Fruit fly (Drosophila melanogaster): ENCODE data around the gene CG4393.

CG4393 gene

dm6 chr3R:23334036-23334744 lies 50.4 kb downstream of the CG4393 start:
- TF ChIP-seq Jra (GFP tag; optimal IDR thresholded peaks at IDR 0.05) (no peak), CG32264 (GFP tag; optimal IDR thresholded peaks at IDR 0.05) (peak; percentile 24), OdsH (GFP tag; optimal IDR thresholded peaks at IDR 0.05) (no peak), tai (GFP tag; optimal IDR thresholded peaks at IDR 0.05) (no peak), Abd-B (GFP tag; optimal IDR thresholded peaks at IDR 0.05) (no peak), CG9705 (GFP tag; optimal IDR thresholded peaks at IDR 0.05) (no peak), foxo (GFP tag; optimal IDR thresholded peaks at IDR 0.05) (peak in 1 of 2 experiments; percentile 4), woc (GFP tag; optimal IDR thresholded peaks at IDR 0.05) (peak; percentile 73), Sp1 (GFP tag; optimal IDR thresholded peaks at IDR 0.05) (peak; percentile 83), dl (GFP tag; optimal IDR thresholded peaks at IDR 0.05; ENCODE audit: insufficient read depth in 1 of 2, partially characterized antibody in 2 of 2) (peak; percentile 52 to 82), Rel (GFP tag; optimal IDR thresholded peaks at IDR 0.05) (peak; percentile 90), Rel (tag; optimal IDR thresholded peaks at IDR 0.05) (no peak), Mio (GFP tag; optimal IDR thresholded peaks at IDR 0.05) (peak; percentile 16), brk (GFP tag; optimal IDR thresholded peaks at IDR 0.05) (peak; percentile 23), jim (GFP tag; optimal IDR thresholded peaks at IDR 0.05) (peak; percentile 99), h (GFP tag; optimal IDR thresholded peaks at IDR 0.05) (no peak), br (GFP tag; optimal IDR thresholded peaks at IDR 0.05) (peak; percentile 3), Hr78 (GFP tag; optimal IDR thresholded peaks at IDR 0.05) (no peak), ey (GFP tag; optimal IDR thresholded peaks at IDR 0.05) (no peak), CrebA (GFP tag; optimal IDR thresholded peaks at IDR 0.05; ENCODE audit: borderline replicate concordance) (peak; percentile 91), Dfd (GFP tag; optimal IDR thresholded peaks at IDR 0.05) (no peak), fru (GFP tag; optimal IDR thresholded peaks at IDR 0.05) (peak; percentile 40), dmrt93B (GFP tag; optimal IDR thresholded peaks at IDR 0.05) (no peak), Hnf4 (GFP tag; optimal IDR thresholded peaks at IDR 0.05) (no peak), N (GFP tag; optimal IDR thresholded peaks at IDR 0.05) (no peak), rgr (GFP tag; optimal IDR thresholded peaks at IDR 0.05) (no peak), Myc (optimal IDR thresholded peaks at IDR 0.05) (no peak), HLH106 (tag; optimal IDR thresholded peaks at IDR 0.05) (no peak), pan (optimal IDR thresholded peaks at IDR 0.05) (no peak), sv (GFP tag; optimal IDR thresholded peaks at IDR 0.05) (no peak), psq (GFP tag; optimal IDR thresholded peaks at IDR 0.05) (peak; percentile 98), Vsx2 (GFP tag; optimal IDR thresholded peaks at IDR 0.05; ENCODE audit: partially characterized antibody) (no peak), GATAd (GFP tag; optimal IDR thresholded peaks at IDR 0.05) (no peak), Dif (GFP tag; optimal IDR thresholded peaks at IDR 0.05; ENCODE audit: partially characterized antibody) (peak; percentile 77), sage (GFP tag; optimal IDR thresholded peaks at IDR 0.05) (no peak), dsf (GFP tag; optimal IDR thresholded peaks at IDR 0.05; ENCODE audit: borderline replicate concordance) (no peak), usp (GFP tag; optimal IDR thresholded peaks at IDR 0.05) (no peak), lola (GFP tag; optimal IDR thresholded peaks at IDR 0.05) (no peak), Hr83 (GFP tag; optimal IDR thresholded peaks at IDR 0.05; ENCODE audit: poor library complexity, severe bottlenecking) (no peak)

- peak; percentile 66 for TF ChIP-seq h (GFP tag; optimal IDR thresholded peaks at IDR 0.05)
- peak; percentile 58 for TF ChIP-seq rgr (GFP tag; optimal IDR thresholded peaks at IDR 0.05)
- no peak for TF ChIP-seq GATAd (GFP tag; optimal IDR thresholded peaks at IDR 0.05)
- TF ChIP-seq dmrt93B (GFP tag; optimal IDR thresholded peaks at IDR 0.05) = peak; percentile 27
- peak; percentile 89 for TF ChIP-seq woc (GFP tag; optimal IDR thresholded peaks at IDR 0.05)
- peak; percentile 59 for TF ChIP-seq fru (GFP tag; optimal IDR thresholded peaks at IDR 0.05)
- TF ChIP-seq Abd-B (GFP tag; optimal IDR thresholded peaks at IDR 0.05) = no peak
- peak; percentile 65 for TF ChIP-seq OdsH (GFP tag; optimal IDR thresholded peaks at IDR 0.05)
- no peak for TF ChIP-seq Rel (GFP tag; optimal IDR thresholded peaks at IDR 0.05)
- TF ChIP-seq Rel (tag; optimal IDR thresholded peaks at IDR 0.05) = no peak
- no peak for TF ChIP-seq usp (GFP tag; optimal IDR thresholded peaks at IDR 0.05)
- TF ChIP-seq CrebA (GFP tag; optimal IDR thresholded peaks at IDR 0.05; ENCODE audit: borderline replicate concordance) = no peak
- no peak for TF ChIP-seq Dif (GFP tag; optimal IDR thresholded peaks at IDR 0.05; ENCODE audit: partially characterized antibody)
- no peak for TF ChIP-seq dsf (GFP tag; optimal IDR thresholded peaks at IDR 0.05; ENCODE audit: borderline replicate concordance)
- no peak for TF ChIP-seq Hr78 (GFP tag; optimal IDR thresholded peaks at IDR 0.05)
- no peak for TF ChIP-seq lola (GFP tag; optimal IDR thresholded peaks at IDR 0.05)
- TF ChIP-seq Jra (GFP tag; optimal IDR thresholded peaks at IDR 0.05) = no peak
- TF ChIP-seq CG32264 (GFP tag; optimal IDR thresholded peaks at IDR 0.05) = peak; percentile 33
- TF ChIP-seq Hnf4 (GFP tag; optimal IDR thresholded peaks at IDR 0.05) = peak; percentile 45
- no peak for TF ChIP-seq N (GFP tag; optimal IDR thresholded peaks at IDR 0.05)
- peak; percentile 24 for TF ChIP-seq pan (optimal IDR thresholded peaks at IDR 0.05)
- TF ChIP-seq HLH106 (tag; optimal IDR thresholded peaks at IDR 0.05) = peak; percentile 59
- no peak for TF ChIP-seq dl (GFP tag; optimal IDR thresholded peaks at IDR 0.05; ENCODE audit: insufficient read depth in 1 of 2, partially characterized antibody in 2 of 2)
- no peak for TF ChIP-seq brk (GFP tag; optimal IDR thresholded peaks at IDR 0.05)
- no peak for TF ChIP-seq sv (GFP tag; optimal IDR thresholded peaks at IDR 0.05)
- peak; percentile 52 for TF ChIP-seq ey (GFP tag; optimal IDR thresholded peaks at IDR 0.05)
- TF ChIP-seq foxo (GFP tag; optimal IDR thresholded peaks at IDR 0.05) = peak in 1 of 2 experiments; percentile 68
- no peak for TF ChIP-seq CG9705 (GFP tag; optimal IDR thresholded peaks at IDR 0.05)
- no peak for TF ChIP-seq Sp1 (GFP tag; optimal IDR thresholded peaks at IDR 0.05)
- TF ChIP-seq Vsx2 (GFP tag; optimal IDR thresholded peaks at IDR 0.05; ENCODE audit: partially characterized antibody) = no peak
- TF ChIP-seq br (GFP tag; optimal IDR thresholded peaks at IDR 0.05) = no peak
- TF ChIP-seq psq (GFP tag; optimal IDR thresholded peaks at IDR 0.05) = no peak
- TF ChIP-seq jim (GFP tag; optimal IDR thresholded peaks at IDR 0.05) = no peak
- TF ChIP-seq tai (GFP tag; optimal IDR thresholded peaks at IDR 0.05) = peak; percentile 46
- TF ChIP-seq Mio (GFP tag; optimal IDR thresholded peaks at IDR 0.05) = no peak
- TF ChIP-seq Dfd (GFP tag; optimal IDR thresholded peaks at IDR 0.05) = peak; percentile 36
Observed at dm6 chr3R:23333334-23334035, 51.1 kb downstream of the CG4393 start.

All from whole organism, wandering third instar larva.